Worm (Caenorhabditis elegans): ENCODE results near the gene dnj-8.
A peak's percentile ranks its signal among the peaks of the same experiment; 100 is the strongest.

The dnj-8 gene

DNA sequence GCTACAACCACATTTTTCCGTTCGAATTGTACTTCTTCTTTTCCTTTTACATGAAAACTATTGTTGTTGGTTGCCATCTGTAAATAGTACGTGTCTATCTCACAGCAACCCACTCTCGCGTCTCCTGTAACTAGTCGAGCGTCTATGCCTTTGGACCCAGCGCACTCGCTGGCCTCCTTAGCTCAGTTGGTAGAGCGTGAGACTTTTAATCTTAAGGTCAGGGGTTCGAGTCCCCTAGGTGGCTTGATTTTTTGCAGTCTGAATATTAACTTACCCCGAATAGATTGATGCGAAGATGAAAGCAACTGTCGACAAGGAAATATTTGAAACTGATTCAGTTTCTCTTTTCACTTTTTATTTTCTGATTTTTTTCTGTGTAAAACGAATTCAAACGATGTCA lies 32.8 kb downstream of the dnj-8 start, which contains the start of gene mpz-3:
Gene mpz-3, minus strand, starts transcription at position 320 of the 400 bp plus-strand sequence.
- TF ChIP-seq efl-3 (GFP tag; optimal IDR thresholded peaks at IDR 0.05) (no peak), efl-1 (optimal IDR thresholded peaks at IDR 0.05) (peak; percentile 20 to 38), efl-1 (GFP tag; optimal IDR thresholded peaks at IDR 0.05 in 1 of 2) (peak in 1 of 2 experiments; percentile 94), ceh-82 (tag; optimal IDR thresholded peaks at IDR 0.05) (peak in 2 of 3 experiments; percentile 17 to 49), nhr-19 (GFP tag; conservative IDR thresholded peaks at IDR 0.05) (peak; percentile 58), snu-23 (GFP tag; optimal IDR thresholded peaks at IDR 0.05) (peak; percentile 70), rnt-1 (tag; optimal IDR thresholded peaks at IDR 0.05) (peak; percentile 56), lin-35 (GFP tag; optimal IDR thresholded peaks at IDR 0.05) (peak; percentile 22 to 59), nhr-71 (tag; optimal IDR thresholded peaks at IDR 0.05) (peak; percentile 49), pqm-1 (tag; optimal IDR thresholded peaks at IDR 0.05) (no peak), fkh-10 (GFP tag; optimal IDR thresholded peaks at IDR 0.05) (peak; percentile 24), snpc-4 (tag; optimal IDR thresholded peaks at IDR 0.05) (no peak), lsy-2 (tag; optimal IDR thresholded peaks at IDR 0.05) (peak; percentile 21 to 55), dsc-1 (tag; optimal IDR thresholded peaks at IDR 0.05) (peak; percentile 34), elt-2 (tag; optimal IDR thresholded peaks at IDR 0.05) (peak; percentile 24), lir-3 (tag; optimal IDR thresholded peaks at IDR 0.05; ENCODE audit: poor library complexity) (peak; percentile 9), swsn-7 (tag; optimal IDR thresholded peaks at IDR 0.05) (peak; percentile 45), nhr-47 (tag; optimal IDR thresholded peaks at IDR 0.05) (peak; percentile 46), C16A3.4 (tag; optimal IDR thresholded peaks at IDR 0.05) (peak; percentile 13), nhr-11 (tag; optimal IDR thresholded peaks at IDR 0.05) (no peak), xbp-1 (tag; optimal IDR thresholded peaks at IDR 0.05) (peak; percentile 31), nhr-90 (tag; optimal IDR thresholded peaks at IDR 0.05; ENCODE audit: poor library complexity) (peak; percentile 25), blmp-1 (tag; optimal IDR thresholded peaks at IDR 0.05) (peak; percentile 7), F16B12.6 (tag; optimal IDR thresholded peaks at IDR 0.05) (no peak), mdl-1 (tag; optimal IDR thresholded peaks at IDR 0.05) (peak in 1 of 2 experiments; percentile 12), nhr-20 (tag; optimal IDR thresholded peaks at IDR 0.05) (peak; percentile 51), tbx-2 (tag; optimal IDR thresholded peaks at IDR 0.05) (peak; percentile 15), skn-1 (tag; optimal IDR thresholded peaks at IDR 0.05) (peak; percentile 20), dpl-1 (GFP tag; optimal IDR thresholded peaks at IDR 0.05) (peak in 2 of 3 experiments; percentile 17 to 25), nhr-77 (tag; optimal IDR thresholded peaks at IDR 0.05) (peak; percentile 31), unc-86 (tag; optimal IDR thresholded peaks at IDR 0.05) (no peak), mep-1 (tag; optimal IDR thresholded peaks at IDR 0.05) (peak; percentile 51), lin-14 (GFP tag; optimal IDR thresholded peaks at IDR 0.05) (no peak)

DNA sequence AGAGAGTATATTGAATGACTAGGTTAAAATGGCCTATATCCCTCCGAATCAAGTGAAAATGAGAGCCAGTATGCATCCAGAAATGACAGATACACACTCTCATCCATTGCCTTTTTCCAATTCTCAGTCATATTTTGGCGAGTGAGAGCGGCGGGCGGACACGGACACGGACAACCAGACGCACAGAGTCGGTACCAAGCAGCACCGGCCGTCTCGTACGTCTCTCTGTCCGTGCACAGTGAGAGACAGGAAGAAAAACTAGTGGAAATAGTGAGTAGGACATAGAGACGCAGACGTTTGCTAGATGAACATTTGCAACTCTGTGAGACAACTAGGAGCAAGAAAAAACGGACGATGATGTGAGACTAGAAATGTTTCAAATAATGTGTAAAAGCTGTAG lies 34.6 kb downstream of the dnj-8 start:
- TF ChIP-seq lsy-2 (tag; optimal IDR thresholded peaks at IDR 0.05) (peak in 1 of 2 experiments; percentile 14), dsc-1 (tag; optimal IDR thresholded peaks at IDR 0.05) (peak; percentile 14), jun-1 (tag; optimal IDR thresholded peaks at IDR 0.05) (peak; percentile 26), efl-1 (optimal IDR thresholded peaks at IDR 0.05) (peak; percentile 24 to 40), efl-1 (GFP tag; optimal IDR thresholded peaks at IDR 0.05 in 1 of 2) (peak; percentile 16 to 89), elt-2 (tag; optimal IDR thresholded peaks at IDR 0.05) (no peak), nhr-237 (tag; optimal IDR thresholded peaks at IDR 0.05) (no peak), snu-23 (GFP tag; optimal IDR thresholded peaks at IDR 0.05) (peak; percentile 12), tlp-1 (tag; optimal IDR thresholded peaks at IDR 0.05) (no peak), lin-14 (GFP tag; optimal IDR thresholded peaks at IDR 0.05) (peak; percentile 78), fkh-8 (tag; optimal IDR thresholded peaks at IDR 0.05) (peak; percentile 35), sup-37 (GFP tag; optimal IDR thresholded peaks at IDR 0.05) (no peak), fkh-10 (GFP tag; optimal IDR thresholded peaks at IDR 0.05) (peak; percentile 44), blmp-1 (tag; optimal IDR thresholded peaks at IDR 0.05) (peak; percentile 50), rnt-1 (tag; optimal IDR thresholded peaks at IDR 0.05) (peak; percentile 11), ceh-82 (tag; optimal IDR thresholded peaks at IDR 0.05) (peak in 1 of 3 experiments; percentile 14)
